Worm (Caenorhabditis elegans): ENCODE results near the gene C16D9.8.

Gene C16D9.8

DNA sequence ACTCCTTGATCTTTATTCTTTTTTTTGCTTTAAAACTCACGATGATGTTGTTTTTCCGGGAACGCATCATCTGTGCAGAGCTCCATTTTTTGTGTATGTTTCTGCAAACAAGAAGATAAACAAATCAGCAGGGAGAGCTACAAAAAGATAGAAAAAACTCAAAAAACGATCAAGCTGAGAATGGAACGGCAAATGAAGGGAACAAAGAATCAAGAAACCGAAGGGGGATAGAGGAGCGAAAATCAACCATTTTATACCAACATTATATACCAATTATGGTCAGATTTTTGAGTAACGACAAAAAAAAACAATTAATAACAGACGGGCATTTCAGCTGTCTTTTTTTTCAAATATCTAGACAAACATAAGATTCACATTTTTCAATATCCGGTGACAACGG lies 21.4 kb upstream of the C16D9.8 start, which contains the start of gene slc-17.5:
Gene slc-17.5 (minus strand): TSS at position 101 of the 400 bp plus-strand sequence.
- no peak for TF ChIP-seq unc-62 (GFP tag; optimal IDR thresholded peaks at IDR 0.05)

- TF ChIP-seq unc-62 (GFP tag; optimal IDR thresholded peaks at IDR 0.05) = no peak
These were observed 19.6 kb upstream of the C16D9.8 start for ce11 chrV:8282933-8283332.

DNA sequence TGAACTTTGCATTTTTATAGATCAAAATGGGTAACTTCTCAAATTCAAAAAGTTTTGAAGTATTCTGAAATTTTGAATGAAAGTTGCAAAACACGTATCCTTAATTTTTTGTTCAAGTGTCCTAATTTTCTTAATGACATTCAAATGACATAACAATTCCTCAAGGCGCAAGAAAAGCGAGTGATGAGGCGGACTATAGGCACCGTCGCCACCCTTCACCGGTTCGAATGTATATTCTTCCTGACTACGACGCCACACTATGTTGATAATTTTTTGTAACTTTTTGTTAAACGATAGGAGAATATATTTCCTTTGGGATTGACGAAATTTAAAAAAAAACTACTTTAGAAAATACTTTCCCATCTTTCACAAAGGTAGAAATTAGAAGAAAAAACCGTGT lies 18.3 kb upstream of the C16D9.8 start:
- TF ChIP-seq unc-62 (GFP tag; optimal IDR thresholded peaks at IDR 0.05) = no peak

DNA sequence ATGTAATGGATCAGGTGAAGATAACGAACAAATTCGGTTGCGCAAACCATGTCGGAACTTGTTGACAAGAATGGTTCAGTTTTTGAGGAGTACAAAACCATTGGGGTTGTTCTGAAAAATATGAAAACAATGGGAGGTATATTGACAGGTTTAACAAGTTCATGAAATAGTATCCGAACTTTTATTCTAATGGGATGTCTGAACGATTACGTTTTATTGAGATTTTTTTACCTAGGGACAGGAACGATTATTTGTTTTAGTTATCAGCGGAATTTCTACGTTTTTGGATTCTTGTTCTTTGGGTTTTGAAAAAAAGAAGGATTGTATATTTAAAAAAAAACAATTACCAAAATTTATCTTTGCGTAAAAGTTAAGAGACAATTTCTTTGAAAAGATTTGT lies 17.4 kb upstream of the C16D9.8 start, which contains the start of gene str-135:
Gene str-135 (minus strand): TSS at position 101 of the 400 bp plus-strand sequence.
- no peak for TF ChIP-seq unc-62 (GFP tag; optimal IDR thresholded peaks at IDR 0.05)

ce11 chrV:8278830-8279229 lies 15.5 kb upstream of the C16D9.8 start, which contains the start of gene str-136:
TSS of gene str-136 (minus strand) at chrV:8278930.
- no peak for TF ChIP-seq unc-62 (GFP tag; optimal IDR thresholded peaks at IDR 0.05)

ce11 chrV:8271995-8272394 lies 8.6 kb upstream of the C16D9.8 start, which contains the start of gene asp-5:
TSS of gene asp-5 (plus strand) at chrV:8272385.
- TF ChIP-seq unc-62 (GFP tag; optimal IDR thresholded peaks at IDR 0.05) = no peak

- no peak for TF ChIP-seq unc-62 (GFP tag; optimal IDR thresholded peaks at IDR 0.05)
These were observed 8.0 kb upstream of the C16D9.8 start for ce11 chrV:8271395-8271794.

DNA sequence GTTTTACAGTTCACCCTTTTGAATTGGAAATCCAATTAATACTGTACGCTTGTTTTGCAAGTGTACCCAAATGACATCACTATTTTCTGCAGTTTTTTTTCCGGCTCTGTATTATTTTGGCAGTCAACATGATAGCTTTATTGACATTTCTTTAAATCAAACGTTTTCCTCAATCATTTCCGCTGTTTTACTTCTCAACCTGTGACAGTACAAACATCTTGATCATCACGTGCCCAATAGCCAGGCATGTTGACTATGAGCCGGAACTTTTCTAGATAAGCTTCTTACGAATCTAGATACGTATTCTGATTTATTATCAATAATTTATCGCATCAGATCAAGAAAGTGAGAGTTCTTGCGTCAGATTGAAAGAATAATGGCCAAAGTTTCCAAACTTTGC lies 6.5 kb upstream of the C16D9.8 start:
- TF ChIP-seq unc-62 (GFP tag; optimal IDR thresholded peaks at IDR 0.05) = no peak

DNA sequence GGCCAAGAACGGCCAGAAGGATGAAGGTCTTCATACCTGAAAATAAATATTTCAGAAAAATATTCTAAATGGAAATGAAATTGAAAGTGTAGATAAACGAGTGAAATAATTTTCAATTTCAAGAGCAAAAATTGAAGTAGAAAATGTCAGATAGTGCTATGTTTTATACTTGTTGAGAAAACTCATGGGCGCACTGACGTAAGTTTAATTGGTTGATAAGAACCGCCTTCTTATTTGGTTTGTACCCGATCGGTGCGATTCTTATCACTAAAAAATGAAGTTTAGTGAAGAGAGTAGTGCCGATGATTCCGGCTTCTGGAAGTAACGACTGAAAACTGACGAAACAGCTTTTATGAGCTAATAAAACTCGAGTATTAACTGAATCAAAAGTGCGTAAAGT lies 5.5 kb upstream of the C16D9.8 start, which contains the start of the genes asp-6 and asp-12:
Gene asp-6 (minus strand): TSS at position 36 of the 400 bp plus-strand sequence.
Gene asp-12 (plus strand): TSS at position 309 of the 400 bp plus-strand sequence.
- no peak for TF ChIP-seq unc-62 (GFP tag; optimal IDR thresholded peaks at IDR 0.05)

DNA sequence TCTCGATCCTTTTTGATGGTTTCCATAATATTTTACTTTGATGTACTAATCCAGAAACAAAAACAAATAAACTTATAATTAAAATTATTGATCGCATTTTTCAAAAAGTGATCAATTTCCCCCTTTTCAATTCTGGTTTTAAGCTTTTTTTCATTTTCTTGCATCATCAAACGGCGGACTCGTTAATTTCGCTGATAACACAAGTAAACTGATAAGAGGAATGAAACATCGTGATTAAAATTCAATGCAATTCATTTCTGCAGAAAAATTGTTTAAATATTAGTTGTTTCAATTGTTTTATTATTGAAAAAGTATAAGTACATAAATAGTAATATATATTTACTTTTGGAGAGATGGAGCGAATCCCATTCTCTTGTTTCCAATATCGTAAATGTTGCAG lies 3.9 kb upstream of the C16D9.8 start:
- TF ChIP-seq unc-62 (GFP tag; optimal IDR thresholded peaks at IDR 0.05) = no peak

- no peak for TF ChIP-seq unc-62 (GFP tag; optimal IDR thresholded peaks at IDR 0.05)
These were observed 2.9 kb upstream of the C16D9.8 start, which contains the start of gene F21F8.5 for ce11 chrV:8266232-8266631. TSS of gene F21F8.5 (minus strand) at chrV:8266332.

DNA sequence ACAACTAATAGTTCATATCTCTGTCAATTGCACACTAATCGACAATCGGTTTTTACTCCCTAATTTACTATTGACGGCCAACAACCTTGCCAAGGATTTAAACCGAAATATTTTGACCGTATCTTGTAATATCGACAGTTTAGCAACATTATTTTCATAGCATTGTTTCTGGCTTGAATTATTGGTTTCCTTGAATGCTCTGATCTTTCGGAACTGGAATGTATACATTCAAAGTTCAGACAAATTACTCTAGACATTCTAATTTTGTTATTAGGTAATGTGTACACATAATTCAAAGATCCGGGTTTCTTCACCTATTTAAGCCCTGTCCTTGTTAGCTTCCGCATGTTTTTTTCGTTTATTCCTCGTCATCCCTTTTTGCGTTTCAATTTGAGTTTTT lies 575 bp upstream of the C16D9.8 start, which contains the start of gene C16D9.9:
Gene C16D9.9 (plus strand): TSS at position 301 of the 400 bp plus-strand sequence.
- TF ChIP-seq unc-62 (GFP tag; optimal IDR thresholded peaks at IDR 0.05) = no peak

DNA sequence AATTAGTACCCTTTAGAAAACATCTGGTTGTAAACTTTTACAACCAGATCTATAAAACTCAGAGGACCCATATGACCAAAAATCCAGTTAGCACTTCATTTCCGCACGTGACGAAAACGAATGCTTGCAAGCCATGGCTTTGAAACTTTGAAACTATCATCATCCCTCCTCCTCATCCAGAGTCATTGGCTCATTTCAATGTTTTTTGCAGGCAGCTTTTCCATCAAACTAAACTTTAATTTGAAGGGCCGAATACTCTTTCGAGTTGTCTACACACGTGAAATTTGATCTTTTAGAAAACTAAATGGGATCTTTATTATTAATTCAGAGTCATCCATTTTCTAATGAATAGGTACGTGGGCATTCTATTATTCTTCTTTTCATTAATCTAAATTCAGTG lies 1.2 kb downstream of the C16D9.8 start:
- TF ChIP-seq unc-62 (GFP tag; optimal IDR thresholded peaks at IDR 0.05) = no peak

DNA sequence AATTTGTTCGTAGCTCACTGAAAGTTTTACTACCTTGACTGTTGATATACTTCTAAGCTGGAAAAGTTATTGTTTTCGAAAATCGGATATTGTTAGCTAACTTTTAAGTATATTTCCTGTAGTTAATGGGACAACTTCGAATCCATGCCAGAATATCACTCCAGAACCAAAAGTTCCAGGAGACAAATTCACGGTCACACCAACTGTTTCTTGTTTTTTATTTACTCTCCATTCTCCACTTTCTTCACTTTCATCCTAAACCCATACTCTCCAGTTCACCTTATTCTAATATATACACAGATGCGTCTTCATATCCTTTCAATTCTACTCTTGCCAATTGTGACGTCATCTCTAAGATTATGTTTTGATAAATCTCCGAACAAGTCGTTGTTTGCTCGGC lies 4.3 kb downstream of the C16D9.8 start, which contains the start of gene C16D9.1:
Gene C16D9.1 (plus strand): TSS at position 301 of the 400 bp plus-strand sequence.
- no peak for TF ChIP-seq unc-62 (GFP tag; optimal IDR thresholded peaks at IDR 0.05)

- TF ChIP-seq unc-62 (GFP tag; optimal IDR thresholded peaks at IDR 0.05) = no peak
These were observed 8.4 kb downstream of the C16D9.8 start for ce11 chrV:8254973-8255372.

DNA sequence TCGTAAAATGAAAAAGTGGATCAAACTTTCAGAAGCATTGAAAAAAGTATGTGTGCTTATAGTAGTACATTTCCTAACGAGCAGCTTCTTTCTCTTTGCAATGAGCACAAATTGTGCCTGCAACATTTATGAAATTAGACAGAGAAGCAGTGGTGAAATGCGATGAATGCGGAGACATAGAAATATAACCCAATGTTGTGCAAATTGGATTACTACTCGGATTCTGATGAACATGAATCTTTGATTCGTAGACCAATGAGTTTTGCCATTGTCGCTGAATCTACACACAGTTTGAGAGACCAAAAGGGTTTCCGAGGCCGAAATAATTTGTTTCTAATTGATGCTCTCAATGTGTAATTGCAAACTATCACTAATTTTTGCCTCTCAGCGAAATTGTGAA lies 9.4 kb downstream of the C16D9.8 start:
- TF ChIP-seq unc-62 (GFP tag; optimal IDR thresholded peaks at IDR 0.05) = no peak

ce11 chrV:8252532-8252931 lies 10.8 kb downstream of the C16D9.8 start:
- no peak for TF ChIP-seq unc-62 (GFP tag; optimal IDR thresholded peaks at IDR 0.05)

- no peak for TF ChIP-seq unc-62 (GFP tag; optimal IDR thresholded peaks at IDR 0.05)
These were observed 12.3 kb downstream of the C16D9.8 start for ce11 chrV:8251075-8251474.
